Fruit fly (Drosophila melanogaster) whole organism, wandering third instar larva: ENCODE results near the gene CG1896.

Experiments
- CrebA ChIP-seq: fragments of 200-800 bp; sonication (Bioruptor generic); optimal IDR thresholded peaks from 2 replicates; lab custom pipeline; 2016; ENCODE audit warnings: missing biosample characterization, mild to moderate bottlenecking, missing genetic modification characterization, borderline replicate concordance
- psq ChIP-seq: fragments of 200-800 bp; sonication (Bioruptor generic); optimal IDR thresholded peaks from 3 replicates; lab custom pipeline; 2017; ENCODE audit warnings: missing biosample characterization, mild to moderate bottlenecking, missing genetic modification characterization, moderate library complexity

DNA sequence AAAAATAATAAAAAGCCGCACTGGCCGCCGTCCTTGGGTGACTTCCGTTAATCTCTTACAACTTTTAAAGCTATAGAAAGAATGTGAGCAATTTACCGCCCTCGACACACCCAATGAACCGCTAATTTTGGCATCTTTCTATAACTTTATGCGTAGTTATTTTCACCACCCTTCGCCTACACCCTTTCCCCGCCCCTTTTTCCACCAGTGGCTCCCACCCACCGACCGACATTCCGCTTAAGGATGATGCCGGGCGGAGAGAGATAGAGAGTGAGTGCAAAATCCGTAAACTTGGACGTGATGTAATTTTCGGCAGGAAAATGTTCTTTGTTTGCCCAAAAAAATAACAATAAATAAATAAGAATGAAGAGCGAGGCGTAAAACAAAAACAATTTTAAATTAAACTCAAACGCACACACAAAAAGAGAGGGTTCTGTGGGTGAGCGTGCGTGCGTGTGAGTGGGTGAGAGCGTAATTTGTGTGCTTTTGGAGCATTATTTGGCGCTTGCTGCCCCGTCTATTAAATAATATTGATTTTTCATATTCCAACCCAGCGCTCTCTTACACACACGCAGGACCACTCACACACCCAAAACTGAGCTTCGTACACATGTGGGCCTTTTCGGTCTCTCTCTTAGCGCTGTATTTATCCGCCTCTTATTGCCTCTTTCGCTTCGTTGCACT is 33.5 kb downstream of the CG1896 start:
- TF ChIP-seq psq (GFP tag; lab: Kevin White, UChicago) (peak; percentile 17), CrebA (GFP tag; lab: Kevin White, UChicago) (no peak)
